Worm (Caenorhabditis elegans) whole organism, L4 larva: ENCODE data around the gene dop-2.

Experiments
- D1046.2 ChIP-seq: fragments of 200-800 bp; sonication (Bioruptor generic); IDR thresholded peaks from 2 replicates; pipeline ENCODE4 v1.3.6; 2022; ENCODE audit warnings: missing genetic modification characterization, missing compliant biosample characterization
- F10B5.3 ChIP-seq: sonication (generic microtip); optimal IDR thresholded peaks from 2 replicates; lab custom pipeline; 2016; ENCODE audit warnings: mild to moderate bottlenecking, missing genetic modification characterization, missing compliant biosample characterization
- lim-7 ChIP-seq: fragments of 200-800 bp; sonication (Bioruptor generic); IDR thresholded peaks from 2 replicates; pipeline ENCODE4 v1.3.6; 2022; ENCODE audit warnings: missing genetic modification characterization, missing compliant biosample characterization
- lin-13 ChIP-seq: fragments of 150-350 bp; optimal IDR thresholded peaks from 2 replicates; lab custom pipeline; 2014; ENCODE audit warnings: missing biosample characterization, missing genetic modification reagents, missing genetic modification characterization
- lin-39 ChIP-seq: fragments of 150-350 bp; optimal IDR thresholded peaks from 2 replicates; lab custom pipeline; 2014; ENCODE audit warnings: missing biosample characterization, missing genetic modification reagents, missing genetic modification characterization
- nhr-25 ChIP-seq: sonication (generic microtip); optimal IDR thresholded peaks from 2 replicates; lab custom pipeline; 2017; ENCODE audit warnings: missing genetic modification characterization, mild to moderate bottlenecking, missing compliant biosample characterization, antibody characterized with exemption, moderate library complexity, borderline replicate concordance; ENCODE audit not compliant: insufficient read depth
- unc-39 ChIP-seq: sonication (generic microtip); optimal IDR thresholded peaks from 2 replicates; lab custom pipeline; 2017; ENCODE audit warnings: missing biosample characterization, missing genetic modification characterization
- zfp-2 ChIP-seq: sonication (generic microtip); optimal IDR thresholded peaks from 2 replicates; lab custom pipeline; 2016; ENCODE audit warnings: mild to moderate bottlenecking, missing genetic modification characterization, missing compliant biosample characterization

ce11 chrV:9618919-9619318, 10.6 kb downstream of the dop-2 start, which contains the start of gene idpc-7:
- TF ChIP-seq lin-39 (tag; lab: Kevin White, UChicago) (no peak), D1046.2 (GFP tag; lab: Robert Waterston, UW) (no peak), nhr-25 (tag; lab: Kevin White, UChicago) (no peak), lim-7 (GFP tag; lab: Robert Waterston, UW) (no peak), zfp-2 (tag; lab: Kevin White, UChicago) (no peak), lin-13 (GFP tag; lab: Kevin White, UChicago) (no peak), F10B5.3 (no peak), unc-39 (tag; lab: Kevin White, UChicago) (no peak)
